Worm (Caenorhabditis elegans) whole organism, L2 larva: Measurements from ENCODE around the gene mps-1.

Source experiments
- C34F6.9 ChIP-seq: fragments of 150-350 bp; optimal IDR thresholded peaks from 2 replicates; lab custom pipeline; 2014; ENCODE audit warnings: missing biosample characterization, missing genetic modification characterization
- F13H6.1 ChIP-seq: sonication (generic microtip); optimal IDR thresholded peaks from 2 replicates; lab custom pipeline; 2016; ENCODE audit warnings: missing genetic modification characterization, missing compliant biosample characterization
- Y55F3AM.14 ChIP-seq: fragments of 200-800 bp; sonication (Bioruptor generic); optimal IDR thresholded peaks from 2 replicates; lab custom pipeline; 2018; ENCODE audit warnings: mild to moderate bottlenecking, missing genetic modification characterization, missing compliant biosample characterization
- ZK546.5 ChIP-seq: sonication (generic microtip); optimal IDR thresholded peaks from 2 replicates; lab custom pipeline; 2017; ENCODE audit warnings: missing biosample characterization, missing genetic modification characterization
- alr-1 ChIP-seq: fragments of 150-350 bp; optimal IDR thresholded peaks from 2 replicates; lab custom pipeline; 2014; ENCODE audit warnings: missing biosample characterization, missing genetic modification characterization
- aly-2 ChIP-seq: fragments of 150-350 bp; optimal IDR thresholded peaks from 2 replicates; lab custom pipeline; 2014; ENCODE audit warnings: missing biosample characterization, missing genetic modification characterization
- blmp-1 ChIP-seq: sonication (generic microtip); optimal IDR thresholded peaks from 2 replicates; lab custom pipeline; 2017; ENCODE audit warnings: missing genetic modification characterization, mild to moderate bottlenecking, missing compliant biosample characterization, antibody characterized with exemption, moderate library complexity; ENCODE audit not compliant: insufficient read depth
- ceh-82 ChIP-seq: fragments of 150-350 bp; optimal IDR thresholded peaks from 2 replicates; lab custom pipeline; 2014; ENCODE audit warnings: missing biosample characterization, missing genetic modification characterization
- crh-2 ChIP-seq: sonication (generic microtip); optimal IDR thresholded peaks from 2 replicates; lab custom pipeline; 2017; ENCODE audit warnings: missing biosample characterization, missing genetic modification characterization
- dmd-4 ChIP-seq: sonication (generic microtip); optimal IDR thresholded peaks from 2 replicates; lab custom pipeline; 2017; ENCODE audit warnings: missing biosample characterization, missing genetic modification characterization
- egl-27 ChIP-seq: sonication (generic microtip); optimal IDR thresholded peaks from 3 replicates; lab custom pipeline; 2017; ENCODE audit warnings: missing biosample characterization, missing genetic modification reagents, missing genetic modification characterization
- elt-1 ChIP-seq: fragments of 150-350 bp; optimal IDR thresholded peaks from 2 replicates; lab custom pipeline; 2014; ENCODE audit warnings: missing biosample characterization, missing genetic modification characterization
- elt-3 ChIP-seq: sonication (generic microtip); optimal IDR thresholded peaks from 2 replicates; lab custom pipeline; 2017; ENCODE audit warnings: missing biosample characterization, missing genetic modification characterization
- fos-1 ChIP-seq: fragments of 150-350 bp; optimal IDR thresholded peaks from 2 replicates; lab custom pipeline; 2014; ENCODE audit warnings: missing biosample characterization, missing genetic modification characterization
- gmeb-1 ChIP-seq: fragments of 150-350 bp; optimal IDR thresholded peaks from 2 replicates; lab custom pipeline; 2014; ENCODE audit warnings: missing biosample characterization, missing genetic modification characterization
- lin-39 ChIP-seq: fragments of 150-350 bp; optimal IDR thresholded peaks from 2 replicates; lab custom pipeline; 2014; ENCODE audit warnings: missing biosample characterization, missing genetic modification reagents, missing genetic modification characterization
- lsy-2 ChIP-seq, 2 experiments: fragments of 150-350 bp in 1 of 2; sonication (generic microtip) in 1 of 2; optimal IDR thresholded peaks; 2 replicates each; lab custom pipeline; 2014 to 2017; ENCODE audit warnings: missing biosample characterization in 2 of 2, missing genetic modification characterization in 2 of 2
- mab-5 ChIP-seq: fragments of 150-350 bp; optimal IDR thresholded peaks from 2 replicates; lab custom pipeline; 2014; ENCODE audit warnings: missing biosample characterization, missing genetic modification characterization
- mdl-1 ChIP-seq, 2 experiments: fragments of 150-350 bp in 1 of 2; sonication (generic microtip) in 1 of 2; optimal IDR thresholded peaks; 2 replicates each; lab custom pipeline; 2017; ENCODE audit warnings: missing biosample characterization in 2 of 2, missing genetic modification characterization in 2 of 2
- nhr-10 ChIP-seq: sonication (generic microtip); optimal IDR thresholded peaks from 2 replicates; lab custom pipeline; 2017; ENCODE audit warnings: missing biosample characterization, missing genetic modification characterization
- nhr-12 ChIP-seq: fragments of 150-350 bp; optimal IDR thresholded peaks from 2 replicates; lab custom pipeline; 2014; ENCODE audit warnings: missing biosample characterization, missing genetic modification characterization
- nhr-129 ChIP-seq: fragments of 150-350 bp; optimal IDR thresholded peaks from 2 replicates; lab custom pipeline; 2014; ENCODE audit warnings: missing biosample characterization, missing genetic modification characterization
- nhr-21 ChIP-seq: fragments of 150-350 bp; optimal IDR thresholded peaks from 2 replicates; lab custom pipeline; 2014; ENCODE audit warnings: missing biosample characterization, missing genetic modification characterization
- nhr-23 ChIP-seq: fragments of 150-350 bp; optimal IDR thresholded peaks from 2 replicates; lab custom pipeline; 2014; ENCODE audit warnings: missing biosample characterization, missing genetic modification reagents, missing genetic modification characterization
- nhr-237 ChIP-seq: fragments of 150-350 bp; optimal IDR thresholded peaks from 2 replicates; lab custom pipeline; 2014; ENCODE audit warnings: missing biosample characterization, missing genetic modification characterization
- nhr-25 ChIP-seq: fragments of 150-350 bp; sonication (generic microtip); optimal IDR thresholded peaks from 3 replicates; lab custom pipeline; 2014; ENCODE audit warnings: missing biosample characterization, missing genetic modification characterization
- nhr-6 ChIP-seq: fragments of 150-350 bp; optimal IDR thresholded peaks from 2 replicates; lab custom pipeline; 2014; ENCODE audit warnings: missing biosample characterization, missing genetic modification characterization
- nhr-77 ChIP-seq: fragments of 150-350 bp; optimal IDR thresholded peaks from 2 replicates; lab custom pipeline; 2014; ENCODE audit warnings: missing biosample characterization, missing genetic modification characterization
- sem-4 ChIP-seq: fragments of 150-350 bp; optimal IDR thresholded peaks from 2 replicates; lab custom pipeline; 2014; ENCODE audit warnings: missing biosample characterization, missing genetic modification reagents, missing genetic modification characterization
- sma-3 ChIP-seq: sonication (generic microtip); optimal IDR thresholded peaks from 2 replicates; lab custom pipeline; 2016; ENCODE audit warnings: missing genetic modification reagents, missing genetic modification characterization, missing compliant biosample characterization
- sma-9 ChIP-seq, 2 experiments: fragments of 150-350 bp in 1 of 2; sonication (generic microtip) in 1 of 2; optimal IDR thresholded peaks; 2 replicates each; lab custom pipeline; 2014 to 2016; ENCODE audit warnings: missing genetic modification characterization in 2 of 2, mild to moderate bottlenecking in 1 of 2, missing biosample characterization in 1 of 2, missing compliant biosample characterization in 1 of 2, missing genetic modification reagents in 1 of 2, moderate library complexity in 1 of 2
- snpc-4 ChIP-seq: fragments of 150-350 bp; optimal IDR thresholded peaks from 2 replicates; lab custom pipeline; 2014; ENCODE audit warnings: missing biosample characterization, missing genetic modification characterization
- unc-55 ChIP-seq: fragments of 150-350 bp; sonication (generic microtip); optimal IDR thresholded peaks from 3 replicates; lab custom pipeline; 2014; ENCODE audit warnings: missing biosample characterization, missing genetic modification reagents, missing genetic modification characterization
- unc-62 ChIP-seq: fragments of 150-350 bp; optimal IDR thresholded peaks from 2 replicates; lab custom pipeline; 2014; ENCODE audit warnings: missing biosample characterization, missing genetic modification reagents, missing genetic modification characterization
- zag-1 ChIP-seq: fragments of 150-350 bp; optimal IDR thresholded peaks from 2 replicates; lab custom pipeline; 2014; ENCODE audit warnings: missing biosample characterization, missing genetic modification characterization
- ztf-1 ChIP-seq: fragments of 200-800 bp; sonication (Bioruptor generic); conservative IDR thresholded peaks from 2 replicates; pipeline ENCODE4 v1.3.6; 2022; ENCODE audit warnings: missing genetic modification characterization, missing compliant biosample characterization
- ztf-11 ChIP-seq: sonication (generic microtip); optimal IDR thresholded peaks from 2 replicates; lab custom pipeline; 2017; ENCODE audit warnings: missing biosample characterization, missing genetic modification characterization
- ztf-4 ChIP-seq: fragments of 150-350 bp; optimal IDR thresholded peaks from 2 replicates; lab custom pipeline; 2014; ENCODE audit warnings: missing biosample characterization, missing genetic modification characterization

mps-1 gene

ce11 chrII:6294261-6294660, at the start of gene mps-1:
Gene mps-1 (minus strand): TSS chrII:6294361.
- TF ChIP-seq nhr-77 (tag; lab: Kevin White, UChicago), result no peak
- no peak for TF ChIP-seq nhr-23 (tag; lab: Kevin White, UChicago)
- TF ChIP-seq ztf-11 (tag; lab: Kevin White, UChicago), result no peak
- TF ChIP-seq zag-1, result no peak
- TF ChIP-seq sma-3 (GFP tag; lab: Kevin White, UChicago), result no peak
- no peak for TF ChIP-seq nhr-10 (tag; lab: Kevin White, UChicago)
- TF ChIP-seq elt-3 (tag; lab: Kevin White, UChicago), result no peak
- TF ChIP-seq lsy-2 (tag; optimal IDR thresholded peaks at IDR 0.05; lab: Kevin White, UChicago), result no peak
- no peak for TF ChIP-seq unc-55 (GFP tag; lab: Kevin White, UChicago)
- TF ChIP-seq aly-2 (tag; lab: Kevin White, UChicago), result no peak
- no peak for TF ChIP-seq F13H6.1 (tag; lab: Kevin White, UChicago)
- no peak for TF ChIP-seq ceh-82
- TF ChIP-seq unc-62 (GFP tag; lab: Kevin White, UChicago), result no peak
- no peak for TF ChIP-seq alr-1
- no peak for TF ChIP-seq dmd-4 (tag; lab: Kevin White, UChicago)
- TF ChIP-seq sma-9 (GFP tag; optimal IDR thresholded peaks at IDR 0.05; lab: Kevin White, UChicago), result no peak
- TF ChIP-seq sma-9 (tag; optimal IDR thresholded peaks at IDR 0.05; lab: Kevin White, UChicago), result no peak
- no peak for TF ChIP-seq crh-2 (tag; lab: Kevin White, UChicago)
- no peak for TF ChIP-seq mab-5 (tag; lab: Kevin White, UChicago)

- no peak for TF ChIP-seq nhr-6 (tag; lab: Kevin White, UChicago)
- TF ChIP-seq ztf-4, result peak; percentile 6
- TF ChIP-seq lsy-2 (tag; optimal IDR thresholded peaks at IDR 0.05; lab: Kevin White, UChicago), result peak in 1 of 2 experiments; percentile 34
- TF ChIP-seq ztf-1, result no peak
- no peak for TF ChIP-seq Y55F3AM.14 (GFP tag; lab: Kevin White, UChicago)
- TF ChIP-seq nhr-21, result peak; percentile 39
- peak; percentile 59 for TF ChIP-seq nhr-129 (tag; lab: Kevin White, UChicago)
- peak; percentile 9 for TF ChIP-seq crh-2 (tag; lab: Kevin White, UChicago)
- TF ChIP-seq ZK546.5 (tag; lab: Kevin White, UChicago), result no peak
- TF ChIP-seq blmp-1, result peak; percentile 72
- TF ChIP-seq sma-9 (GFP tag; optimal IDR thresholded peaks at IDR 0.05; lab: Kevin White, UChicago), result peak; percentile 48
- no peak for TF ChIP-seq sma-9 (tag; optimal IDR thresholded peaks at IDR 0.05; lab: Kevin White, UChicago)
- TF ChIP-seq unc-55 (GFP tag; lab: Kevin White, UChicago), result peak; percentile 4
- no peak for TF ChIP-seq sem-4
- TF ChIP-seq lin-39 (tag; lab: Kevin White, UChicago), result no peak
- TF ChIP-seq nhr-237 (tag; lab: Kevin White, UChicago), result no peak
- TF ChIP-seq F13H6.1 (tag; lab: Kevin White, UChicago), result peak; percentile 13
- TF ChIP-seq C34F6.9 (tag; lab: Kevin White, UChicago), result peak; percentile 27
- TF ChIP-seq nhr-25, result peak; percentile 72
- peak; percentile 17 for TF ChIP-seq egl-27 (tag; lab: Kevin White, UChicago)
Measured at ce11 chrII:6343893-6344292, 49.7 kb upstream of the mps-1 start, which contains the start of gene txt-18. Gene txt-18 (plus strand): TSS chrII:6344072.

DNA sequence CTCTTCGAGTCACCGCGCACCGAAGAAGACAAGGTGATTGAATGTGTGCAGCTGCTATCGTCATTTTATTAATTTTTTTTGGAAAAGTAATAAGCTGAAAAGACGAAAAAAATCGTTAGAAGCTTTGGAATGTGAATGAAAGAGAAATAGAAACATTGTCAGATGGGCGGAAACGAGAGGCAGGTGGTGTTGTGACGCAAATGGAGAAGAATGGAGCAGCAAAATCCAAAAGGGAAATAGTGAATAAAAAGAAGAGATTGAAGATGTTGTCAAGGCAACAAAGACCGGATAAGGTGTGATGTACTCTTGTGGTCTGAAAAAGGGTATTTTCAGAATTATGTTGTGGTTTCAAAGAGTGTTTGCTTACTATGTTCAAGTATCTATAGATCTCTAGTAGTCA, 48.3 kb upstream of the mps-1 start:
- TF ChIP-seq elt-1, result no peak
- no peak for TF ChIP-seq snpc-4 (tag; lab: Kevin White, UChicago)
- peak in 1 of 2 experiments; percentile 10 for TF ChIP-seq lsy-2 (tag; optimal IDR thresholded peaks at IDR 0.05; lab: Kevin White, UChicago)
- TF ChIP-seq Y55F3AM.14 (GFP tag; lab: Kevin White, UChicago), result no peak
- no peak for TF ChIP-seq gmeb-1 (tag; lab: Kevin White, UChicago)
- peak; percentile 2 for TF ChIP-seq crh-2 (tag; lab: Kevin White, UChicago)
- TF ChIP-seq mdl-1 (tag; optimal IDR thresholded peaks at IDR 0.05; lab: Kevin White, UChicago), result no peak
- no peak for TF ChIP-seq blmp-1
- no peak for TF ChIP-seq nhr-12 (tag; lab: Kevin White, UChicago)
- TF ChIP-seq nhr-129 (tag; lab: Kevin White, UChicago), result peak; percentile 11

ce11 chrII:6341076-6341475, 46.9 kb upstream of the mps-1 start:
- TF ChIP-seq dmd-4 (tag; lab: Kevin White, UChicago) (no peak), mdl-1 (tag; optimal IDR thresholded peaks at IDR 0.05; lab: Kevin White, UChicago) (no peak), fos-1 (peak; percentile 42), sma-9 (GFP tag; optimal IDR thresholded peaks at IDR 0.05; lab: Kevin White, UChicago) (no peak), sma-9 (tag; optimal IDR thresholded peaks at IDR 0.05; lab: Kevin White, UChicago) (no peak)
- TF ChIP-seq, all 48 proteins: peak for 1
